Fruit fly (Drosophila melanogaster) whole organism, embryonic: ENCODE results near the gene Ugt316A1.

Experiments
- Adf1 ChIP-seq: fragments of 200-800 bp; sonication (Bioruptor generic); IDR thresholded peaks from 2 replicates; pipeline ENCODE4 v1.3.6; 2022; ENCODE audit warnings: missing biosample characterization, missing genetic modification characterization
- Bgb ChIP-seq: fragments of 200-800 bp; sonication (Bioruptor generic); IDR thresholded peaks from 2 replicates; pipeline ENCODE4 v1.3.6; 2022; ENCODE audit warnings: missing biosample characterization, missing genetic modification characterization; ENCODE audit not compliant: partially characterized antibody
- CG10543 ChIP-seq: fragments of 200-800 bp; sonication (Bioruptor generic); optimal IDR thresholded peaks from 3 replicates; lab custom pipeline; 2017; ENCODE audit warnings: missing biosample characterization, mild to moderate bottlenecking, missing genetic modification characterization, moderate library complexity
- CG10959 ChIP-seq: fragments of 200-800 bp; sonication (Bioruptor generic); IDR thresholded peaks from 2 replicates; pipeline ENCODE4 v1.3.6; 2022; ENCODE audit warnings: missing biosample characterization, missing genetic modification characterization
- CG11695 ChIP-seq: fragments of 200-800 bp; sonication (Bioruptor generic); IDR thresholded peaks from 3 replicates; pipeline ENCODE4 v1.3.6; 2022; ENCODE audit warnings: missing biosample characterization, missing genetic modification characterization
- CG12104 ChIP-seq: fragments of 200-800 bp; sonication (Bioruptor generic); optimal IDR thresholded peaks from 3 replicates; lab custom pipeline; 2016; ENCODE audit warnings: missing biosample characterization, missing genetic modification characterization
- CG1233 ChIP-seq: fragments of 200-800 bp; sonication (Bioruptor generic); optimal IDR thresholded peaks from 4 replicates; lab custom pipeline; 2018; ENCODE audit warnings: missing biosample characterization, mild to moderate bottlenecking, missing genetic modification characterization
- CG14014 ChIP-seq: fragments of 200-800 bp; sonication (Bioruptor generic); IDR thresholded peaks from 2 replicates; pipeline ENCODE4 v1.3.6; 2022; ENCODE audit warnings: missing biosample characterization, missing genetic modification characterization
- CG15011 ChIP-seq: fragments of 200-800 bp; sonication (Bioruptor generic); optimal IDR thresholded peaks from 3 replicates; lab custom pipeline; 2018; ENCODE audit warnings: missing biosample characterization, mild to moderate bottlenecking, missing genetic modification characterization
- CG15479 ChIP-seq: fragments of 200-800 bp; sonication (Bioruptor generic); optimal IDR thresholded peaks from 3 replicates; lab custom pipeline; 2019; ENCODE audit warnings: missing biosample characterization, mild to moderate bottlenecking, missing genetic modification characterization, moderate library complexity
- CG17385 ChIP-seq: fragments of 200-800 bp; sonication (Bioruptor generic); optimal IDR thresholded peaks from 3 replicates; lab custom pipeline; 2018; ENCODE audit warnings: missing biosample characterization, mild to moderate bottlenecking, missing genetic modification characterization
- CG18262 ChIP-seq: fragments of 200-800 bp; optimal IDR thresholded peaks from 3 replicates; lab custom pipeline; 2019; ENCODE audit warnings: missing biosample characterization, mild to moderate bottlenecking, missing genetic modification characterization, moderate library complexity
- CG2199 ChIP-seq: fragments of 200-800 bp; sonication (Bioruptor generic); IDR thresholded peaks from 3 replicates; pipeline ENCODE4 v1.3.6; 2022; ENCODE audit warnings: missing biosample characterization, missing genetic modification characterization
- CG31388 ChIP-seq: fragments of 200-800 bp; sonication (Bioruptor generic); optimal IDR thresholded peaks from 2 replicates; lab custom pipeline; 2016; ENCODE audit warnings: missing biosample characterization, missing genetic modification characterization
- CG4360 ChIP-seq: fragments of 200-800 bp; sonication (Bioruptor generic); IDR thresholded peaks from 2 replicates; pipeline ENCODE4 v1.3.6; 2022; ENCODE audit warnings: missing biosample characterization, missing genetic modification characterization
- CG6791 ChIP-seq: fragments of 200-800 bp; sonication (Bioruptor generic); IDR thresholded peaks from 3 replicates; pipeline ENCODE4 v1.3.6; 2022; ENCODE audit warnings: missing biosample characterization, missing genetic modification characterization; ENCODE audit not compliant: partially characterized antibody
- CG8944 ChIP-seq: fragments of 200-800 bp; sonication (Bioruptor generic); optimal IDR thresholded peaks from 3 replicates; lab custom pipeline; 2016; ENCODE audit warnings: missing biosample characterization, missing genetic modification characterization
- CG9437 ChIP-seq: fragments of 200-800 bp; sonication (Bioruptor generic); optimal IDR thresholded peaks from 2 replicates; lab custom pipeline; 2018; ENCODE audit warnings: missing biosample characterization, mild to moderate bottlenecking, missing genetic modification characterization
- HLH4C ChIP-seq: fragments of 200-800 bp; sonication (Bioruptor generic); IDR thresholded peaks from 3 replicates; pipeline ENCODE4 v1.3.6; 2022; ENCODE audit warnings: missing biosample characterization, missing genetic modification characterization; ENCODE audit not compliant: partially characterized antibody
- HmgD ChIP-seq: fragments of 200-800 bp; sonication (Bioruptor generic); optimal IDR thresholded peaks from 3 replicates; lab custom pipeline; 2016; ENCODE audit warnings: missing biosample characterization, missing genetic modification characterization
- Kr ChIP-seq: fragments of 200-800 bp; sonication (Bioruptor generic); optimal IDR thresholded peaks from 2 replicates; lab custom pipeline; 2017; ENCODE audit warnings: missing biosample characterization, mild to moderate bottlenecking, missing genetic modification characterization
- Lpt ChIP-seq: fragments of >200 bp; optimal IDR thresholded peaks from 2 replicates; lab custom pipeline; 2018; ENCODE audit warnings: missing biosample characterization, missing genetic modification characterization
- NC2β ChIP-seq: fragments of 200-800 bp; sonication (Bioruptor generic); optimal IDR thresholded peaks from 2 replicates; lab custom pipeline; 2016; ENCODE audit warnings: missing biosample characterization, missing genetic modification characterization
- Neu2 ChIP-seq: fragments of 200-800 bp; sonication (Bioruptor generic); optimal IDR thresholded peaks from 3 replicates; lab custom pipeline; 2016; ENCODE audit warnings: missing biosample characterization, missing genetic modification characterization, borderline replicate concordance
- Sin3A ChIP-seq: fragments of >200 bp; optimal IDR thresholded peaks from 2 replicates; lab custom pipeline; 2018
- Stat92E ChIP-seq, 3 experiments: fragments of >200 bp in 2 of 3; fragments of 200-800 bp in 1 of 3; sonication (Bioruptor generic) in 1 of 3; optimal IDR thresholded peaks; 2 replicates each; lab custom pipeline; 2017 to 2019; ENCODE audit warnings: missing biosample characterization in 3 of 3, missing genetic modification characterization in 3 of 3, mild to moderate bottlenecking in 1 of 3, moderate library complexity in 1 of 3
- ac ChIP-seq: fragments of 200-800 bp; sonication (Bioruptor generic); optimal IDR thresholded peaks from 3 replicates; lab custom pipeline; 2017; ENCODE audit warnings: missing biosample characterization, mild to moderate bottlenecking, missing genetic modification characterization
- amos ChIP-seq: fragments of 200-800 bp; sonication (Bioruptor generic); IDR thresholded peaks from 2 replicates; pipeline ENCODE4 v1.3.6; 2022; ENCODE audit warnings: missing biosample characterization, missing genetic modification characterization; ENCODE audit not compliant: partially characterized antibody
- cad ChIP-seq: fragments of >200 bp; optimal IDR thresholded peaks from 2 replicates; lab custom pipeline; 2017; ENCODE audit warnings: missing biosample characterization, missing genetic modification characterization
- ci ChIP-seq: fragments of 200-800 bp; sonication (Bioruptor generic); IDR thresholded peaks from 3 replicates; pipeline ENCODE4 v1.3.6; 2022; ENCODE audit warnings: missing biosample characterization, missing genetic modification characterization
- emc ChIP-seq: fragments of 200-800 bp; sonication (Bioruptor generic); optimal IDR thresholded peaks from 2 replicates; lab custom pipeline; 2016; ENCODE audit warnings: missing biosample characterization, missing genetic modification characterization
- gfzf ChIP-seq: fragments of 200-800 bp; sonication (Bioruptor generic); optimal IDR thresholded peaks from 2 replicates; lab custom pipeline; 2016; ENCODE audit warnings: missing biosample characterization, mild to moderate bottlenecking, missing genetic modification characterization, moderate library complexity
- grn ChIP-seq: fragments of 200-800 bp; sonication (Bioruptor generic); optimal IDR thresholded peaks from 3 replicates; lab custom pipeline; 2017; ENCODE audit warnings: missing biosample characterization, missing genetic modification characterization
- hb ChIP-seq: fragments of 200-800 bp; sonication (Bioruptor generic); IDR thresholded peaks from 3 replicates; pipeline ENCODE4 v1.3.6; 2022; ENCODE audit warnings: missing biosample characterization, missing genetic modification characterization; ENCODE audit not compliant: partially characterized antibody
- hkb ChIP-seq, 2 experiments: fragments of 200-800 bp in 1 of 2; fragments of >200 bp in 1 of 2; sonication (Bioruptor generic) in 1 of 2; IDR thresholded peaks in 1 of 2; optimal IDR thresholded peaks in 1 of 2; 2 replicates each; pipeline versions ENCODE4 v1.3.6 to Lab custom; 2017 to 2022; ENCODE audit warnings: missing biosample characterization in 1 of 2, missing genetic modification characterization in 1 of 2
- inv ChIP-seq: fragments of 200-800 bp; sonication (Bioruptor generic); IDR thresholded peaks from 2 replicates; pipeline ENCODE4 v1.3.6; 2022; ENCODE audit warnings: missing biosample characterization, missing genetic modification characterization; ENCODE audit not compliant: partially characterized antibody
- kni ChIP-seq: fragments of 200-800 bp; sonication (Bioruptor generic); optimal IDR thresholded peaks from 3 replicates; lab custom pipeline; 2017; ENCODE audit warnings: mild to moderate bottlenecking, missing biosample characterization, missing genetic modification reagents, missing genetic modification characterization
- nerfin-2 ChIP-seq: fragments of 200-800 bp; sonication (Bioruptor generic); IDR thresholded peaks from 2 replicates; pipeline ENCODE4 v1.3.6; 2022; ENCODE audit warnings: missing biosample characterization, missing genetic modification characterization; ENCODE audit not compliant: partially characterized antibody
- prd ChIP-seq, 3 experiments: fragments of >200 bp in 2 of 3; fragments of 200-800 bp in 1 of 3; sonication (Bioruptor generic) in 1 of 3; optimal IDR thresholded peaks in 2 of 3; IDR thresholded peaks in 1 of 3; 2 replicates in 2 of 3; 3 replicates in 1 of 3; pipeline versions ENCODE4 v1.3.6 to Lab custom; 2017 to 2022; ENCODE audit warnings: missing biosample characterization in 1 of 3, missing genetic modification characterization in 1 of 3
- pzg ChIP-seq: fragments of 200-800 bp; sonication (Bioruptor generic); optimal IDR thresholded peaks from 3 replicates; lab custom pipeline; 2018; ENCODE audit warnings: missing biosample characterization, mild to moderate bottlenecking, missing genetic modification characterization, moderate library complexity
- sqz ChIP-seq: fragments of 200-800 bp; sonication (Bioruptor generic); optimal IDR thresholded peaks from 3 replicates; lab custom pipeline; 2018; ENCODE audit warnings: missing biosample characterization, mild to moderate bottlenecking, missing genetic modification characterization
- tin ChIP-seq: fragments of 200-800 bp; sonication (Bioruptor generic); optimal IDR thresholded peaks from 3 replicates; lab custom pipeline; 2016; ENCODE audit warnings: missing biosample characterization, missing genetic modification characterization
- ttk ChIP-seq: fragments of 200-800 bp; sonication (Bioruptor generic); IDR thresholded peaks from 2 replicates; pipeline ENCODE4 v2.1.2; 2022; ENCODE audit warnings: missing biosample characterization, missing genetic modification characterization
- tup ChIP-seq: fragments of 200-800 bp; sonication (Bioruptor generic); optimal IDR thresholded peaks from 2 replicates; lab custom pipeline; 2016; ENCODE audit warnings: missing biosample characterization, mild to moderate bottlenecking, missing genetic modification characterization, moderate library complexity
- twi ChIP-seq: fragments of 200-800 bp; optimal IDR thresholded peaks from 2 replicates; lab custom pipeline; 2019; ENCODE audit warnings: missing biosample characterization, mild to moderate bottlenecking, missing genetic modification characterization, moderate library complexity
- zf30C ChIP-seq: fragments of 200-800 bp; sonication (Bioruptor generic); optimal IDR thresholded peaks from 3 replicates; lab custom pipeline; 2018; ENCODE audit warnings: missing biosample characterization, mild to moderate bottlenecking, missing genetic modification characterization
- zfh2 ChIP-seq: fragments of 200-800 bp; sonication (Bioruptor generic); optimal IDR thresholded peaks from 2 replicates; lab custom pipeline; 2016; ENCODE audit warnings: missing biosample characterization, missing genetic modification characterization

Gene Ugt316A1

DNA sequence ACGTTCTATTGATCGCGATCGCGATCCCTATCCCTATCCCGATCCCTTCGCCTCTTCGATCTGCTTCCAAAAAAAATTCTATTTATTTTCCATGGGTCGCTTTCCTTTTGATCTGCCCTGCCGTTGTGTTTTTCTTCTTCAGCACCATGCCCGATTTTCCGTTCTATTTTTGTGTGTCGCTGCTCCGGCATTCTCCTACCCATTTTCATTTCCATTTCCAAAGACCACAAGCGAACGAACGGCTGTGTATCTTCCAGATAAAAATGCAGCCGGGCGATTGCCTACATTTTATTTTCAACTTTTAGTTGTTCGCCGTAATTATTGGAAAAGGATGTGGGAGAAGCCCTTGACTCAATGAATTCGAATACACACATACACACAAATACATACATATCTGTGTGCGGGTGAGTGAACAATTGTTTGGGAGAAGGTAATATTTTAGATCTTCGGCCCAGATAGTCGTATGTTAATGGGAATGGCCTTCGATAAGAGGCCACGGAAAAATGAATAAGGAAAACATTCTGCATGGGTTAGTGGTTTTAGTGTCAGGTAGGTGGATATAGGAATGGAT lies 19.1 kb downstream of the Ugt316A1 start (continued):
- no peak for TF ChIP-seq tup (GFP tag; lab: Kevin White, UChicago)
- TF ChIP-seq Kr = peak; percentile 35
- no peak for TF ChIP-seq CG12104
- TF ChIP-seq CG11695 (GFP tag; lab: Robert Waterston, UW) = no peak
- TF ChIP-seq CG1233 (GFP tag; lab: Kevin White, UChicago) = no peak
- TF ChIP-seq NC2β (GFP tag; lab: Kevin White, UChicago) = no peak
- TF ChIP-seq nerfin-2 = no peak
- TF ChIP-seq Neu2 (GFP tag; lab: Kevin White, UChicago) = no peak
- TF ChIP-seq Sin3A (lab: Kevin White, UChicago) = no peak
- no peak for TF ChIP-seq Adf1 (GFP tag; lab: Robert Waterston, UW)
- TF ChIP-seq zfh2 = no peak
- no peak for TF ChIP-seq ac (GFP tag; lab: Kevin White, UChicago)
- no peak for TF ChIP-seq CG15011 (GFP tag; lab: Kevin White, UChicago)
- TF ChIP-seq CG6791 (GFP tag; lab: Robert Waterston, UW) = no peak
- no peak for TF ChIP-seq CG18262 (tag; lab: Kevin White, UChicago)
- peak in 1 of 3 experiments; percentile 19 for TF ChIP-seq Stat92E (GFP tag; optimal IDR thresholded peaks at IDR 0.05; lab: Kevin White, UChicago)
- peak; percentile 72 for TF ChIP-seq twi
- no peak for TF ChIP-seq cad (GFP tag; lab: Kevin White, UChicago)
- TF ChIP-seq Lpt (GFP tag; lab: Kevin White, UChicago) = no peak
- TF ChIP-seq ci (GFP tag; lab: Robert Waterston, UW) = 0 out of 3 replicates have a peak, but pooled peaks have one; percentile 12
- TF ChIP-seq amos (GFP tag; lab: Robert Waterston, UW) = no peak
- no peak for TF ChIP-seq prd (optimal IDR thresholded peaks at IDR 0.05; lab: Kevin White, UChicago)
- TF ChIP-seq prd (GFP tag; IDR thresholded peaks at IDR 0.05; lab: Robert Waterston, UW) = no peak
- TF ChIP-seq ttk (GFP tag; lab: Robert Waterston, UW) = no peak
- no peak for TF ChIP-seq pzg (GFP tag; lab: Kevin White, UChicago)
- TF ChIP-seq grn (GFP tag; lab: Kevin White, UChicago) = peak; percentile 41
- no peak for TF ChIP-seq tin (GFP tag; lab: Kevin White, UChicago)
- no peak for TF ChIP-seq CG9437
- no peak for TF ChIP-seq HLH4C (GFP tag; lab: Robert Waterston, UW)
- no peak for TF ChIP-seq CG4360 (GFP tag; lab: Robert Waterston, UW)
- no peak for TF ChIP-seq CG31388 (GFP tag; lab: Kevin White, UChicago)
- TF ChIP-seq CG10959 (GFP tag; lab: Robert Waterston, UW) = no peak
- no peak for TF ChIP-seq inv (GFP tag; lab: Robert Waterston, UW)
- TF ChIP-seq CG8944 = no peak
- peak; percentile 48 for TF ChIP-seq zf30C (GFP tag; lab: Kevin White, UChicago)
- TF ChIP-seq CG14014 (GFP tag; lab: Robert Waterston, UW) = no peak
- TF ChIP-seq CG10543 (GFP tag; lab: Kevin White, UChicago) = no peak
- no peak for TF ChIP-seq emc (GFP tag; lab: Kevin White, UChicago)
- no peak for TF ChIP-seq hb (GFP tag; lab: Robert Waterston, UW)
- peak; percentile 55 for TF ChIP-seq CG17385
- TF ChIP-seq hkb (optimal IDR thresholded peaks at IDR 0.05; lab: Kevin White, UChicago) = no peak
- no peak for TF ChIP-seq hkb (GFP tag; IDR thresholded peaks at IDR 0.05; lab: Robert Waterston, UW)
- peak; percentile 94; the same call in 2 of the 3 replicates for TF ChIP-seq CG2199 (GFP tag; lab: Robert Waterston, UW)
- TF ChIP-seq kni (GFP tag; lab: Kevin White, UChicago) = peak; percentile 50
- TF ChIP-seq sqz (GFP tag; lab: Kevin White, UChicago) = peak; percentile 54
- peak; percentile 63 for TF ChIP-seq CG15479
- TF ChIP-seq gfzf = no peak
- TF ChIP-seq HmgD (GFP tag; lab: Kevin White, UChicago) = no peak
- no peak for TF ChIP-seq Bgb (GFP tag; lab: Robert Waterston, UW)
- TF ChIP-seq, all 482 proteins: peak for 21
